Fruit fly (Drosophila melanogaster) whole organism, prepupa: Measurements from ENCODE around the gene CG32161.
A peak's percentile ranks its signal among the peaks of the same experiment; 100 is the strongest.

Source experiments
- CG10669 ChIP-seq: fragments of 200-800 bp; sonication (Bioruptor generic); optimal IDR thresholded peaks from 3 replicates; lab custom pipeline; 2018; ENCODE audit warnings: missing biosample characterization, mild to moderate bottlenecking, missing genetic modification characterization, moderate library complexity
- CG11294 ChIP-seq: fragments of 200-800 bp; sonication (Bioruptor generic); IDR thresholded peaks from 2 replicates; pipeline ENCODE4 v1.3.6; 2022; ENCODE audit warnings: missing biosample characterization, missing genetic modification characterization
- CG11762 ChIP-seq: fragments of 200-800 bp; sonication (Bioruptor generic); optimal IDR thresholded peaks from 3 replicates; lab custom pipeline; 2016; ENCODE audit warnings: missing biosample characterization, missing genetic modification characterization; ENCODE audit not compliant: insufficient read depth
- CG15336 ChIP-seq: fragments of 200-800 bp; sonication (Bioruptor generic); IDR thresholded peaks from 2 replicates; pipeline ENCODE4 v1.3.6; 2022; ENCODE audit warnings: missing biosample characterization, missing genetic modification characterization
- CG3032 ChIP-seq: fragments of 200-800 bp; optimal IDR thresholded peaks from 2 replicates; lab custom pipeline; 2019; ENCODE audit warnings: missing biosample characterization, mild to moderate bottlenecking, missing genetic modification characterization, moderate library complexity
- CG3919 ChIP-seq: fragments of 200-800 bp; sonication (Bioruptor generic); optimal IDR thresholded peaks from 3 replicates; lab custom pipeline; 2016; ENCODE audit warnings: missing biosample characterization, missing genetic modification characterization
- CG6808 ChIP-seq: fragments of 200-800 bp; sonication (Bioruptor generic); optimal IDR thresholded peaks from 3 replicates; lab custom pipeline; 2017; ENCODE audit warnings: missing biosample characterization, missing genetic modification characterization, mild to moderate bottlenecking, moderate library complexity, missing genetic modification reagents
- CG6854 ChIP-seq: fragments of 200-800 bp; sonication (Bioruptor generic); optimal IDR thresholded peaks from 2 replicates; lab custom pipeline; 2017; ENCODE audit warnings: missing biosample characterization, mild to moderate bottlenecking, missing genetic modification characterization
- CG8119 ChIP-seq: fragments of 200-800 bp; sonication (Bioruptor generic); IDR thresholded peaks from 3 replicates; pipeline ENCODE4 v1.3.6; 2022; ENCODE audit warnings: missing biosample characterization, missing genetic modification characterization
- CG8319 ChIP-seq: fragments of 200-800 bp; sonication (Bioruptor generic); optimal IDR thresholded peaks from 3 replicates; lab custom pipeline; 2016; ENCODE audit warnings: missing biosample characterization, missing genetic modification characterization
- CG8632 ChIP-seq: fragments of 200-800 bp; sonication (Bioruptor generic); optimal IDR thresholded peaks from 3 replicates; lab custom pipeline; 2016; ENCODE audit warnings: missing biosample characterization, missing genetic modification characterization
- CG9139 ChIP-seq: fragments of 200-800 bp; sonication (Bioruptor generic); optimal IDR thresholded peaks from 3 replicates; lab custom pipeline; 2017; ENCODE audit warnings: missing biosample characterization, mild to moderate bottlenecking, missing genetic modification characterization
- Eip75B ChIP-seq: fragments of 200-800 bp; sonication (Bioruptor generic); optimal IDR thresholded peaks from 3 replicates; lab custom pipeline; 2016; ENCODE audit warnings: missing biosample characterization, missing genetic modification characterization
- Eip93F ChIP-seq: fragments of 200-800 bp; sonication (Bioruptor generic); optimal IDR thresholded peaks from 2 replicates; lab custom pipeline; 2016; ENCODE audit warnings: missing biosample characterization, mild to moderate bottlenecking, missing genetic modification characterization
- Ets21C ChIP-seq: fragments of 200-800 bp; sonication (Bioruptor generic); optimal IDR thresholded peaks from 3 replicates; lab custom pipeline; 2016; ENCODE audit warnings: missing biosample characterization, missing genetic modification characterization
- Ets96B ChIP-seq: fragments of 200-800 bp; optimal IDR thresholded peaks from 2 replicates; lab custom pipeline; 2019; ENCODE audit warnings: missing biosample characterization, mild to moderate bottlenecking, missing genetic modification characterization, moderate library complexity
- Hr39 ChIP-seq: fragments of 200-800 bp; sonication (Bioruptor generic); optimal IDR thresholded peaks from 2 replicates; lab custom pipeline; 2016; ENCODE audit warnings: missing biosample characterization, missing genetic modification characterization
- Hr4 ChIP-seq: fragments of 200-800 bp; sonication (Bioruptor generic); optimal IDR thresholded peaks from 3 replicates; lab custom pipeline; 2016; ENCODE audit warnings: missing biosample characterization, missing genetic modification characterization
- Lpt ChIP-seq: fragments of 200-800 bp; sonication (Bioruptor generic); optimal IDR thresholded peaks from 3 replicates; lab custom pipeline; 2016; ENCODE audit warnings: missing biosample characterization, missing genetic modification characterization
- Sox102F ChIP-seq: fragments of 200-800 bp; sonication (Bioruptor generic); optimal IDR thresholded peaks from 2 replicates; lab custom pipeline; 2016; ENCODE audit warnings: missing biosample characterization, mild to moderate bottlenecking, missing genetic modification characterization
- achi ChIP-seq: fragments of 200-800 bp; sonication (Bioruptor generic); optimal IDR thresholded peaks from 3 replicates; lab custom pipeline; 2016; ENCODE audit warnings: missing biosample characterization, missing genetic modification characterization
- acj6 ChIP-seq: fragments of 200-800 bp; sonication (Bioruptor generic); optimal IDR thresholded peaks from 3 replicates; lab custom pipeline; 2016; ENCODE audit warnings: missing biosample characterization, missing genetic modification characterization
- cyc ChIP-seq: fragments of 200-800 bp; sonication (Bioruptor generic); optimal IDR thresholded peaks from 3 replicates; lab custom pipeline; 2016; ENCODE audit warnings: missing biosample characterization, missing genetic modification characterization
- dac ChIP-seq: fragments of 200-800 bp; sonication (Bioruptor generic); optimal IDR thresholded peaks from 2 replicates; lab custom pipeline; 2017; ENCODE audit warnings: missing biosample characterization, mild to moderate bottlenecking, missing genetic modification characterization
- eg ChIP-seq: fragments of 200-800 bp; sonication (Bioruptor generic); IDR thresholded peaks from 3 replicates; pipeline ENCODE4 v1.3.6; 2022; ENCODE audit warnings: missing biosample characterization, missing genetic modification characterization
- esn ChIP-seq: fragments of 200-800 bp; sonication (Bioruptor generic); optimal IDR thresholded peaks from 2 replicates; lab custom pipeline; 2016; ENCODE audit warnings: missing biosample characterization, mild to moderate bottlenecking, missing genetic modification characterization, moderate library complexity
- net ChIP-seq: fragments of 200-800 bp; sonication (Bioruptor generic); optimal IDR thresholded peaks from 3 replicates; lab custom pipeline; 2016; ENCODE audit warnings: missing biosample characterization, missing genetic modification characterization
- pdm3 ChIP-seq: fragments of 200-800 bp; sonication (Bioruptor generic); optimal IDR thresholded peaks from 3 replicates; lab custom pipeline; 2016; ENCODE audit warnings: missing biosample characterization, missing genetic modification characterization
- topi ChIP-seq: fragments of 200-800 bp; sonication (Bioruptor generic); optimal IDR thresholded peaks from 3 replicates; lab custom pipeline; 2016; ENCODE audit warnings: missing biosample characterization, missing genetic modification characterization
- vri ChIP-seq: fragments of 200-800 bp; sonication (Bioruptor generic); optimal IDR thresholded peaks from 3 replicates; lab custom pipeline; 2016; ENCODE audit warnings: missing biosample characterization, mild to moderate bottlenecking, missing genetic modification characterization

Gene CG32161

DNA sequence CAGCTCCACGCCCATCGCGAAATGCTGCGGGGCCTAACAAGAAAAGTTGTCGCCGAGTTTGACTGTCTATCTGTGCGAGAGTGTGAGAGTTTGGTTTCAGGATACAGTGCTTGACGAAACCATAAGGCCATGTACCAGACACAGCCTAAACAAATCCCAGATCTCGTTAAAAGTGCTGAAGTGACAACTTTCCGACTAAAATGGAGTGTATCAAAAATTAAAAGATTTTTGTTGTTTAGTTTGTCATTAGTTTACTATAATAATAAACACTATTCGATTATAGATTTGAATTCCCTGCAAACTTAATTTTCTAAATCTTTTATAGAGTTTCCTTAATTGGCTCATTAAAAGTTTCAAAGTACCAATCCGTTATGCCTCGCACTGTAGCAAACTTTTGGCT is 47.6 kb downstream of the CG32161 start (continued):
- TF ChIP-seq cyc (no peak), Hr4 (peak; percentile 64), esn (no peak), Sox102F (no peak), Lpt (GFP tag; lab: Kevin White, UChicago) (no peak), CG3032 (tag; lab: Kevin White, UChicago) (no peak), CG11762 (GFP tag; lab: Kevin White, UChicago) (no peak), CG10669 (no peak), CG15336 (peak; percentile 52; the same call in 1 of the 2 replicates), pdm3 (no peak), CG8632 (GFP tag; lab: Kevin White, UChicago) (no peak), achi (GFP tag; lab: Kevin White, UChicago) (no peak), CG11294 (GFP tag; lab: Robert Waterston, UW) (no peak), topi (GFP tag; lab: Kevin White, UChicago) (no peak), Ets21C (no peak), dac (no peak), Ets96B (tag; lab: Kevin White, UChicago) (no peak), Eip75B (GFP tag; lab: Kevin White, UChicago) (no peak), net (GFP tag; lab: Kevin White, UChicago) (no peak), acj6 (GFP tag; lab: Kevin White, UChicago) (no peak), Hr39 (no peak), CG8119 (GFP tag; lab: Robert Waterston, UW) (peak; percentile 73), CG6808 (GFP tag; lab: Kevin White, UChicago) (no peak), CG8319 (GFP tag; lab: Kevin White, UChicago) (no peak), CG6854 (GFP tag; lab: Kevin White, UChicago) (no peak), Eip93F (no peak)

DNA sequence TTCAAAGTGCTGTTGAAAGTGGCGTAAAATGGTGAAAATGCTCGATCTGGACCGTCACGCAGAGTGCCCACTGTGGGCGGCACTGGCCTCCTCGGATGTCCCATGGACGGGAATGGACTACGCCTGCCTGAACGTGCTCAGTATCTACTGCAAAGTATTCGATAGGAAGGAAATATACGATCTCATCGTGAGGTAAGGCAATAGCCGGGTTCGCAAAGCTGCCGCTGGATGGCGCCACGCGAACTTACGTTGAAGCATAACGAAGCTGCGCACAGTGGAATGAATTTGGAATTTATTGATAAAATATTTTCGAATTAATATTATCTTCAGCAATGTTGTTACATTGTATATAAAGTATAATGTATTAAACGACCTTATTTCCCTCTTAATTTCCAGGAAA is 50.4 kb downstream of the CG32161 start:
- TF ChIP-seq vri (GFP tag; lab: Kevin White, UChicago) (peak; percentile 24), Ets96B (tag; lab: Kevin White, UChicago) (no peak), Lpt (GFP tag; lab: Kevin White, UChicago) (peak; percentile 7), CG9139 (GFP tag; lab: Kevin White, UChicago) (no peak), eg (GFP tag; lab: Robert Waterston, UW) (0 out of 3 replicates have a peak, but pooled peaks have one; percentile 32), CG3919 (GFP tag; lab: Kevin White, UChicago) (peak; percentile 4)
